Worm (Caenorhabditis elegans): ENCODE measurements around the gene T28C12.1.
A peak's percentile ranks its signal among the peaks of the same experiment; 100 is the strongest.

The T28C12.1 gene

DNA sequence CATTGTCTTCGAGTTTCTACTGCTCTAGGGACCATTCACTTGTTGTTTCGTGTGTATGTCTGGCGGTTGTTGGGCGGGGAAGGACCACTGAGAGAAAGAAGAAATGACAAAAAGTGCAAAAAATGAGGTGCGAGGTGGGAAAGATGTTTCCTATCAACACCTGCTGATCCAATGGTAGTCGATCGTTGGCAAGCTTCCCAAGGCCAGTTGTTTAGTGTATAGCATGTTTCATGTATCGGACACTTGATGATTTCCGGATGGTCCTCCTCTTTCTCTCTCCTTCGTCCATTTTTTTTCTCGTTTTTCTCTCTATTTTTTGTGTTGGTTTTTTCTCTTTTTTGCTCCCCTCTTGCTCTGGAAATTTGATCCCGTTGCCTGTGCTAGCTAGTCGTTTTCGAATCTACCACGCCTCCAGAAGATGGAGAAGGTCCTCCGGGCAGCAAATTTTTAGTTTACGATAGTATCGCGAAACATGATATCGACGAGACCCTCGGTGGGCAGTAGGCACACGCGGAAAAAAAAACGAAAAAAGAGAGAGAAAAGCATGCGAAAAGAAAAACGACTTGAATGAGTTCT, 14.4 kb downstream of the T28C12.1 start (continued):
- TF ChIP-seq pag-3 (tag; optimal IDR thresholded peaks at IDR 0.05; ENCODE audit: borderline replicate concordance, insufficient read depth) (no peak), sox-4 (tag; optimal IDR thresholded peaks at IDR 0.05) (no peak), nhr-11 (tag; optimal IDR thresholded peaks at IDR 0.05) (no peak), ztf-11 (tag; optimal IDR thresholded peaks at IDR 0.05) (no peak), unc-62 (GFP tag; optimal IDR thresholded peaks at IDR 0.05) (no peak), fkh-4 (tag; optimal IDR thresholded peaks at IDR 0.05; ENCODE audit: borderline replicate concordance) (peak; percentile 40), lin-39 (tag; optimal IDR thresholded peaks at IDR 0.05) (no peak), dsc-1 (tag; optimal IDR thresholded peaks at IDR 0.05) (peak; percentile 80), elt-2 (tag; optimal IDR thresholded peaks at IDR 0.05) (no peak), nhr-85 (tag) (no peak), efl-1 (optimal IDR thresholded peaks at IDR 0.05) (no peak), efl-1 (GFP tag; optimal IDR thresholded peaks at IDR 0.05 in 1 of 2) (peak in 1 of 2 experiments; percentile 10), ceh-88 (GFP tag; IDR thresholded peaks at IDR 0.05) (no peak), lin-13 (GFP tag; optimal IDR thresholded peaks at IDR 0.05) (no peak), unc-130 (tag; optimal IDR thresholded peaks at IDR 0.05) (peak; percentile 39), ceh-82 (tag; optimal IDR thresholded peaks at IDR 0.05) (peak in 1 of 3 experiments; percentile 3), nhr-28 (tag; optimal IDR thresholded peaks at IDR 0.05) (no peak), ceh-90 (tag; optimal IDR thresholded peaks at IDR 0.05) (no peak), C34B4.2 (tag; optimal IDR thresholded peaks at IDR 0.05) (no peak), lin-35 (GFP tag; optimal IDR thresholded peaks at IDR 0.05) (no peak), C04F5.9 (tag; optimal IDR thresholded peaks at IDR 0.05) (no peak), Y116A8C.19 (tag; optimal IDR thresholded peaks at IDR 0.05; ENCODE audit: borderline replicate concordance) (no peak), nhr-47 (tag; optimal IDR thresholded peaks at IDR 0.05) (no peak), unc-86 (tag; optimal IDR thresholded peaks at IDR 0.05) (no peak), rnt-1 (tag; optimal IDR thresholded peaks at IDR 0.05) (peak; percentile 18), swsn-7 (tag; optimal IDR thresholded peaks at IDR 0.05) (no peak), mep-1 (tag; optimal IDR thresholded peaks at IDR 0.05) (no peak), nhr-19 (GFP tag; conservative IDR thresholded peaks at IDR 0.05) (no peak; the same call in 1 of the 2 replicates), zip-4 (GFP tag; optimal IDR thresholded peaks at IDR 0.05) (no peak), snu-23 (GFP tag; optimal IDR thresholded peaks at IDR 0.05) (no peak), lsy-2 (tag; optimal IDR thresholded peaks at IDR 0.05) (peak in 1 of 2 experiments; percentile 19), nhr-90 (tag; optimal IDR thresholded peaks at IDR 0.05; ENCODE audit: poor library complexity) (no peak), nhr-237 (tag; optimal IDR thresholded peaks at IDR 0.05) (no peak), elt-3 (tag; optimal IDR thresholded peaks at IDR 0.05) (no peak), fos-1 (tag; optimal IDR thresholded peaks at IDR 0.05) (no peak), dpl-1 (GFP tag; optimal IDR thresholded peaks at IDR 0.05) (no peak), jun-1 (tag; optimal IDR thresholded peaks at IDR 0.05) (no peak), irx-1 (tag; optimal IDR thresholded peaks at IDR 0.05) (no peak)

- TF ChIP-seq nhr-11 (tag; optimal IDR thresholded peaks at IDR 0.05): no peak
- TF ChIP-seq nhr-71 (tag; optimal IDR thresholded peaks at IDR 0.05): no peak
- TF ChIP-seq tlp-1 (tag; optimal IDR thresholded peaks at IDR 0.05): no peak
- peak in 1 of 2 experiments; percentile 49 for TF ChIP-seq lin-35 (GFP tag; optimal IDR thresholded peaks at IDR 0.05)
- no peak for TF ChIP-seq zip-4 (GFP tag; optimal IDR thresholded peaks at IDR 0.05)
- TF ChIP-seq elt-2 (tag; optimal IDR thresholded peaks at IDR 0.05): peak; percentile 70
- no peak for TF ChIP-seq hpl-2 (GFP tag; optimal IDR thresholded peaks at IDR 0.05)
- no peak for TF ChIP-seq nhr-85 (tag)
- TF ChIP-seq aha-1 (tag; optimal IDR thresholded peaks at IDR 0.05): no peak
- TF ChIP-seq snpc-4 (tag; optimal IDR thresholded peaks at IDR 0.05): no peak
- TF ChIP-seq ces-1 (GFP tag; optimal IDR thresholded peaks at IDR 0.05): no peak
- TF ChIP-seq pqm-1 (tag; optimal IDR thresholded peaks at IDR 0.05): peak; percentile 84
- no peak for TF ChIP-seq nhr-237 (tag; optimal IDR thresholded peaks at IDR 0.05)
- no peak for TF ChIP-seq lin-15B (tag; optimal IDR thresholded peaks at IDR 0.05)
- TF ChIP-seq fkh-4 (tag; optimal IDR thresholded peaks at IDR 0.05; ENCODE audit: borderline replicate concordance): no peak
- peak; percentile 5 for TF ChIP-seq nhr-90 (tag; optimal IDR thresholded peaks at IDR 0.05; ENCODE audit: poor library complexity)
- TF ChIP-seq ceh-90 (tag; optimal IDR thresholded peaks at IDR 0.05): no peak
- no peak for TF ChIP-seq efl-1 (optimal IDR thresholded peaks at IDR 0.05)
- peak in 1 of 2 experiments; percentile 89 for TF ChIP-seq efl-1 (GFP tag; optimal IDR thresholded peaks at IDR 0.05 in 1 of 2)
Observed at ce11 chrV:6346906-6347305, 15.2 kb downstream of the T28C12.1 start.

All from whole organism, L1 larva.